Fruit fly (Drosophila melanogaster): ENCODE data around the gene CG31274.

CG31274 gene

DNA sequence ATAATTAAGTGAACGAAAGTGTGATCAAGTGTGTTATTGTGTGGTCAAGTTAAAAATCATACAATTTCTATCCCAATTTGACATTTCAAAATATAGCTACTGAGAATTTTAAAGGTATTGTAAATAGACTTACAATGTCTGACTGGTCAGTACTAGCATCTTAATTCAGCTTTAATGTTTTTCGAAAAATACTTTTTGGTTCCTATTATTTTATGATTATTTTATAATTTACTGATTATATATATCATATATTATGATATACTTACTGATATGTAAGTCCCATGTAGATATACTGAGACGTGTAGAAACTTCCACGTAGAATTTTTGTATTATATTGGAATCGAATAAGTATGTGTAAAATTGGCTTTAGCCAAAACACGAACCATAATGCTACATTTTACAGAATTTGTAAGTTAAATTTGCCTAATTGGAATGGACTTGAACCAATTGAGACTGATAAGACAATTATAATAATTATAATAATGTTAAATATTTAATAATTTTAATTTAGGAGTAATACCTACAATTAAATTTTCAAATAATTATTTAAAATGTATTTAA is 15.0 kb upstream of the CG31274 start, which contains the start of gene Actn3 (continued):
- TF ChIP-seq bab2 (GFP tag; optimal IDR thresholded peaks at IDR 0.05) (no peak), Bgb (GFP tag; IDR thresholded peaks at IDR 0.05; ENCODE audit: partially characterized antibody) (peak; percentile 73), prd (optimal IDR thresholded peaks at IDR 0.05) (no peak), prd (GFP tag; IDR thresholded peaks at IDR 0.05) (no peak), HmgZ (tag; optimal IDR thresholded peaks at IDR 0.05) (peak; percentile 67), CTCF (GFP tag; optimal IDR thresholded peaks at IDR 0.05) (peak; percentile 81), eve (GFP tag; optimal IDR thresholded peaks at IDR 0.05) (no peak), CG14860 (GFP tag; IDR thresholded peaks at IDR 0.05; ENCODE audit: partially characterized antibody) (peak; percentile 11; the same call in 1 of the 3 replicates), CG16813 (GFP tag; IDR thresholded peaks at IDR 0.05; ENCODE audit: partially characterized antibody) (peak; percentile 48; the same call in 2 of the 3 replicates), CG17829 (tag; optimal IDR thresholded peaks at IDR 0.05) (peak; percentile 33), Dip3 (GFP tag; optimal IDR thresholded peaks at IDR 0.05) (no peak), CG15601 (tag; optimal IDR thresholded peaks at IDR 0.05) (peak; percentile 49), CG11560 (tag; IDR thresholded peaks at IDR 0.05) (peak; percentile 78; the same call in 2 of the 3 replicates), amos (GFP tag; IDR thresholded peaks at IDR 0.05; ENCODE audit: partially characterized antibody) (peak; percentile 69), lov (optimal IDR thresholded peaks at IDR 0.05) (no peak), lov (GFP tag; IDR thresholded peaks at IDR 0.05) (no peak), emc (GFP tag; optimal IDR thresholded peaks at IDR 0.05) (no peak), tll (GFP tag; optimal IDR thresholded peaks at IDR 0.05) (no peak), zen (tag; optimal IDR thresholded peaks at IDR 0.05) (peak; percentile 65), Dek (tag; optimal IDR thresholded peaks at IDR 0.05) (peak; percentile 48)

DNA sequence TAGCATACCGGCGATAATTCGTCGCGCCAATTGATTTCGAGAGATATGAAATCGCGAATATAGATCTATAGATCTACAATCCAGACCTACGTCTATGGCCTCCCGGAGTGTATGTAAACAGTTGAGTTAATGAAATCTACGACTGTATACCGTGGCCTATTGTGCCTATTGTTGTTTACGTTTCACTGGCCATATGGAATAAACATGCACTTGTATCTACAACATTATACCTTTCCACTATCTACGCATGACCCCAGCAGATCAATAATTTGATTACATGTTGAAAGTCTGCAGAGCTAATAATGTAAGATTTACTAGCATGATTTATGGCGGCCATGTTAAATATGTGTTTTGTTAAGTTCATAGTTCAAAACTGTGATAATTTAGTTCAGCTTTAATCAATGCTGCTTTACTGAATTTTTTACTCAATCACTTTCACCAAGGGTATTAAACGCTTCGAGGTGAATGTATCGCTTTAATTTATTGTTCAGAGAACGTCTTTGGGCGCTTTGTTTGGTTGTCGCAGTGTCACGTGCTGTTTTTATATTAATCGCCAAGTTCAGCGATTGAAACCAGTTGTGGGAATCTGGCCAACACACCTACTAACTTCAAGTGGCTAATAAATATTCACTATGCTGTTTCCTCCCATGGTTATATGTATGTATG is 11.7 kb upstream of the CG31274 start:
- TF ChIP-seq CG9437 (GFP tag; optimal IDR thresholded peaks at IDR 0.05): no peak
- TF ChIP-seq Mes4 (GFP tag; optimal IDR thresholded peaks at IDR 0.05): no peak
- peak; percentile 68 for TF ChIP-seq D19A (tag; optimal IDR thresholded peaks at IDR 0.05)
- TF ChIP-seq br (optimal IDR thresholded peaks at IDR 0.05): no peak
- peak; percentile 96 for TF ChIP-seq cwo (GFP tag; optimal IDR thresholded peaks at IDR 0.05)
- no peak for TF ChIP-seq Hsf (GFP tag; optimal IDR thresholded peaks at IDR 0.05)
- TF ChIP-seq trh (GFP tag; optimal IDR thresholded peaks at IDR 0.05): no peak
- no peak for TF ChIP-seq CG13123 (GFP tag; optimal IDR thresholded peaks at IDR 0.05)
- TF ChIP-seq jumu (GFP tag; optimal IDR thresholded peaks at IDR 0.05): no peak
- no peak for TF ChIP-seq CG8478 (optimal IDR thresholded peaks at IDR 0.05)
- TF ChIP-seq so (GFP tag; IDR thresholded peaks at IDR 0.05): no peak
- TF ChIP-seq CG11723 (GFP tag; optimal IDR thresholded peaks at IDR 0.05): no peak
- peak; percentile 11 for TF ChIP-seq schlank (tag; optimal IDR thresholded peaks at IDR 0.05)
- no peak for TF ChIP-seq usp (GFP tag; optimal IDR thresholded peaks at IDR 0.05)
- TF ChIP-seq CG10274 (GFP tag; optimal IDR thresholded peaks at IDR 0.05): no peak
- peak; percentile 23 for TF ChIP-seq CG12744 (GFP tag; optimal IDR thresholded peaks at IDR 0.05)
- TF ChIP-seq knrl (GFP tag; IDR thresholded peaks at IDR 0.05; ENCODE audit: partially characterized antibody): no peak
- TF ChIP-seq CG8765 (GFP tag; IDR thresholded peaks at IDR 0.05): no peak
- no peak for TF ChIP-seq Hr78 (GFP tag; optimal IDR thresholded peaks at IDR 0.05)
- TF ChIP-seq sd (tag; optimal IDR thresholded peaks at IDR 0.05): peak; percentile 63
- TF ChIP-seq CG10543 (GFP tag; optimal IDR thresholded peaks at IDR 0.05): peak; percentile 0
- TF ChIP-seq CG2120 (GFP tag; optimal IDR thresholded peaks at IDR 0.05): peak; percentile 3
- no peak for TF ChIP-seq zfh1 (GFP tag; IDR thresholded peaks at IDR 0.05)
- TF ChIP-seq twi (tag; optimal IDR thresholded peaks at IDR 0.05): peak; percentile 73
- TF ChIP-seq HmgD (GFP tag; optimal IDR thresholded peaks at IDR 0.05): no peak
- no peak for TF ChIP-seq trem (tag; optimal IDR thresholded peaks at IDR 0.05)
- TF ChIP-seq sr (GFP tag; IDR thresholded peaks at IDR 0.05): no peak
- no peak for TF ChIP-seq fd96Cb (tag; optimal IDR thresholded peaks at IDR 0.05)
- peak; percentile 21 for TF ChIP-seq CG18599 (GFP tag; optimal IDR thresholded peaks at IDR 0.05)
- TF ChIP-seq CG18476 (GFP tag; optimal IDR thresholded peaks at IDR 0.05): no peak
- no peak for TF ChIP-seq sna (GFP tag; IDR thresholded peaks at IDR 0.05; ENCODE audit: partially characterized antibody)
